Fruit fly (Drosophila melanogaster): ENCODE measurements around the gene Tom20.
A peak's percentile ranks its signal among the peaks of the same experiment; 100 is the strongest.

Tom20 gene

DNA sequence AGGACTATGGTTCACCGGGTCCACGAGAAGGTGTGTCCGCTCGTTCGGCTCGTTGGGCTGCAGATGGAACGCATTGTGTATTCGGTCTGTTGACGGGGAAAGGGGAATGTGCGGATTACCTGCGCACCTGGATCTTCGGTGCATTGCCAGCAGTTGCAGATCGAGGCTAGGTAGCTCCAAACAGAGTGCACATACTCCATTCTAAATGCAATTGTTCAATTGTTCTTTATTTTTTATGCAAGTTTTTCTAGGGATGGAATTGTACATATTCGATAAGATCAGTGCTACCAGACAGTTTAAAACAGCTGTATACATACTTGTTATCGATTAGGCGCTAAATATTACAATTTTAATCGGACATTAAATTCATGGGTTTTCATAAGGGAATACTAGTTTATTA, 28.3 kb downstream of the Tom20 start, which contains the start of gene Lamtor1 (continued):
- TF ChIP-seq Med (GFP tag) (no peak), Ravus (GFP tag; IDR thresholded peaks at IDR 0.05) (no peak), CG18619 (GFP tag; optimal IDR thresholded peaks at IDR 0.05) (no peak), CG12299 (tag; optimal IDR thresholded peaks at IDR 0.05) (no peak), Sry-δ (GFP tag; optimal IDR thresholded peaks at IDR 0.05) (peak; percentile 83), trem (tag; optimal IDR thresholded peaks at IDR 0.05) (no peak), CG18262 (tag; optimal IDR thresholded peaks at IDR 0.05) (no peak), Bgb (GFP tag; IDR thresholded peaks at IDR 0.05; ENCODE audit: partially characterized antibody) (peak; percentile 53; the same call in 1 of the 2 replicates), Dll (GFP tag; IDR thresholded peaks at IDR 0.05; ENCODE audit: partially characterized antibody) (0 out of 4 replicates have a peak, but pooled peaks have one; percentile 23), CG9932 (GFP tag; IDR thresholded peaks at IDR 0.05) (no peak), CG4360 (GFP tag; IDR thresholded peaks at IDR 0.05) (no peak), pita (GFP tag; optimal IDR thresholded peaks at IDR 0.05) (no peak), CG32532 (GFP tag; IDR thresholded peaks at IDR 0.05) (no peak), CG31441 (GFP tag; IDR thresholded peaks at IDR 0.05) (no peak), bowl (GFP tag; IDR thresholded peaks at IDR 0.05) (no peak), Deaf1 (tag; optimal IDR thresholded peaks at IDR 0.05) (no peak), da (GFP tag; optimal IDR thresholded peaks at IDR 0.05) (no peak), Vsx1 (GFP tag; optimal IDR thresholded peaks at IDR 0.05) (no peak), Dref (GFP tag; IDR thresholded peaks at IDR 0.05) (peak; percentile 90), Fer3 (tag; optimal IDR thresholded peaks at IDR 0.05) (no peak), ind (GFP tag; optimal IDR thresholded peaks at IDR 0.05) (no peak), YL-1 (GFP tag; optimal IDR thresholded peaks at IDR 0.05) (peak; percentile 13), ase (GFP tag; IDR thresholded peaks at IDR 0.05) (no peak), CG13296 (GFP tag; optimal IDR thresholded peaks at IDR 0.05) (no peak), Drgx (GFP tag; IDR thresholded peaks at IDR 0.05) (no peak), ttk (GFP tag; IDR thresholded peaks at IDR 0.05) (no peak), gsb (GFP tag; IDR thresholded peaks at IDR 0.05) (no peak), hbn (GFP tag; IDR thresholded peaks at IDR 0.05; ENCODE audit: partially characterized antibody) (peak; percentile 33; the same call in 1 of the 2 replicates), Six4 (GFP tag; optimal IDR thresholded peaks at IDR 0.05) (no peak), jumu (GFP tag; optimal IDR thresholded peaks at IDR 0.05) (no peak), GATAe (GFP tag; conservative IDR thresholded peaks at IDR 0.05) (no peak), CG9797 (GFP tag; optimal IDR thresholded peaks at IDR 0.05) (no peak), CG2202 (tag; optimal IDR thresholded peaks at IDR 0.05) (no peak), grau (tag; optimal IDR thresholded peaks at IDR 0.05) (no peak), CG6254 (GFP tag; optimal IDR thresholded peaks at IDR 0.05) (no peak), CG14965 (GFP tag; optimal IDR thresholded peaks at IDR 0.05; ENCODE audit: borderline replicate concordance) (no peak), gfzf (GFP tag; optimal IDR thresholded peaks at IDR 0.05) (no peak), Nf-YA (GFP tag; IDR thresholded peaks at IDR 0.05) (no peak), CrebB (tag; optimal IDR thresholded peaks at IDR 0.05) (no peak), tll (GFP tag; optimal IDR thresholded peaks at IDR 0.05) (no peak), CG10959 (GFP tag; IDR thresholded peaks at IDR 0.05) (no peak), pros (GFP tag; optimal IDR thresholded peaks at IDR 0.05) (no peak), Kr (GFP tag; optimal IDR thresholded peaks at IDR 0.05) (no peak), CG7987 (GFP tag; optimal IDR thresholded peaks at IDR 0.05) (no peak), schlank (tag; optimal IDR thresholded peaks at IDR 0.05) (no peak), CG43689 (GFP tag; IDR thresholded peaks at IDR 0.05) (no peak), Hr39 (optimal IDR thresholded peaks at IDR 0.05) (no peak), Neu2 (GFP tag; optimal IDR thresholded peaks at IDR 0.05; ENCODE audit: borderline replicate concordance) (no peak), gcm (GFP tag; optimal IDR thresholded peaks at IDR 0.05) (no peak), sna (GFP tag; IDR thresholded peaks at IDR 0.05; ENCODE audit: partially characterized antibody) (peak; percentile 26; the same call in 1 of the 2 replicates), Scr (GFP tag; IDR thresholded peaks at IDR 0.05; ENCODE audit: partially characterized antibody) (no peak; the same call in 1 of the 2 replicates)
